Worm (Caenorhabditis elegans) whole organism, L4 larva: ENCODE data around the gene gbh-2.

ENCODE experiments used
- F49E8.2 ChIP-seq: sonication (generic microtip); optimal IDR thresholded peaks from 2 replicates; lab custom pipeline; 2016; ENCODE audit warnings: missing compliant biosample characterization, mild to moderate bottlenecking, missing genetic modification characterization, borderline replicate concordance
- ZK546.5 ChIP-seq, 2 experiments: sonication (generic microtip); optimal IDR thresholded peaks; 2 replicates each; lab custom pipeline; 2017; ENCODE audit warnings: missing biosample characterization in 2 of 2, missing genetic modification characterization in 2 of 2
- lim-7 ChIP-seq: fragments of 200-800 bp; sonication (Bioruptor generic); IDR thresholded peaks from 2 replicates; pipeline ENCODE4 v1.3.6; 2022; ENCODE audit warnings: missing genetic modification characterization, missing compliant biosample characterization
- lin-13 ChIP-seq: fragments of 150-350 bp; optimal IDR thresholded peaks from 2 replicates; lab custom pipeline; 2014; ENCODE audit warnings: missing biosample characterization, missing genetic modification reagents, missing genetic modification characterization
- lin-39 ChIP-seq: fragments of 150-350 bp; optimal IDR thresholded peaks from 2 replicates; lab custom pipeline; 2014; ENCODE audit warnings: missing biosample characterization, missing genetic modification reagents, missing genetic modification characterization
- nhr-11 ChIP-seq: fragments of 150-350 bp; optimal IDR thresholded peaks from 2 replicates; lab custom pipeline; 2014; ENCODE audit warnings: missing biosample characterization, missing genetic modification characterization
- nhr-42 ChIP-seq: fragments of 200-800 bp; sonication (Bioruptor generic); IDR thresholded peaks from 2 replicates; pipeline ENCODE4 v1.3.6; 2022; ENCODE audit warnings: missing genetic modification characterization, missing compliant biosample characterization
- php-3 ChIP-seq: fragments of 200-800 bp; sonication (Bioruptor generic); IDR thresholded peaks from 2 replicates; pipeline ENCODE4 v1.3.6; 2022; ENCODE audit warnings: missing genetic modification reagents, missing genetic modification characterization, missing compliant biosample characterization
- sdz-12 ChIP-seq: fragments of 200-800 bp; sonication (Bioruptor generic); optimal IDR thresholded peaks from 2 replicates; lab custom pipeline; 2018; ENCODE audit warnings: mild to moderate bottlenecking, missing genetic modification characterization, missing compliant biosample characterization
- ztf-11 ChIP-seq: fragments of 150-350 bp; optimal IDR thresholded peaks from 2 replicates; lab custom pipeline; 2014; ENCODE audit warnings: missing biosample characterization, missing genetic modification characterization

ce11 chrII:8531181-8531759, 45.6 kb downstream of the gbh-2 start, which contains the start of gene gldi-7:
- TF ChIP-seq sdz-12 (GFP tag; lab: Kevin White, UChicago) (no peak), lim-7 (GFP tag; lab: Robert Waterston, UW) (no peak), ztf-11 (tag; lab: Kevin White, UChicago) (no peak), nhr-42 (GFP tag; lab: Robert Waterston, UW) (no peak), nhr-11 (tag; lab: Kevin White, UChicago) (no peak), lin-39 (no peak), ZK546.5 (tag; optimal IDR thresholded peaks at IDR 0.05; lab: Kevin White, UChicago) (no peak), lin-13 (no peak), F49E8.2 (tag; lab: Kevin White, UChicago) (no peak), php-3 (GFP tag; lab: Robert Waterston, UW) (no peak)
